Worm (Caenorhabditis elegans): ENCODE results near the gene cox-14.

ce11 chrIII:10261682-10262081 lies 42.9 kb downstream of the cox-14 start, which contains the start of gene bbs-5:
- TF ChIP-seq ceh-88 (GFP tag; IDR thresholded peaks at IDR 0.05) (no peak), skn-1 (tag; optimal IDR thresholded peaks at IDR 0.05) (no peak), unc-86 (tag; optimal IDR thresholded peaks at IDR 0.05) (no peak)
